Worm (Caenorhabditis elegans): Measurements from ENCODE around the gene C55B6.5.
A peak's percentile ranks its signal among the peaks of the same experiment; 100 is the strongest.

Gene C55B6.5

DNA sequence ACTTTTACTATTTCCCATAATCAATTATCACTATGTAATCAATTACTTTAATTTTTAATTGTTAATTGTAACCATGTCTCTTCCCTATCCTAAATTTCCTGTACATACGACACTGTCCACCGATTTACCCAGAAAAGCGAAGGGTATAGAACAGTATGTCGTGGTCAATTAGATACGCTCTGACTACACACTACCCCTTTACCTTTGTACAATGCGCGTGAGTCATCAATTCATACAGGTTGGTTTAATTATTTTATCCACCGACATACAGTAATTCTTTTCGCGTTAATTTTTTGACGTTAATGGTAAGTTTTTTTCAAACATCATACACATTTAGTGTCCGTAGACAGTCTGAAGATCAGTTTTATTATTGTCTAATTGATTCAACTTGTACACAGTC lies 23.5 kb downstream of the C55B6.5 start (continued):
- peak; percentile 76 for TF ChIP-seq snpc-4 (tag; optimal IDR thresholded peaks at IDR 0.05)
- no peak for TF ChIP-seq zag-1 (tag; optimal IDR thresholded peaks at IDR 0.05)
- TF ChIP-seq ceh-16 (tag; optimal IDR thresholded peaks at IDR 0.05): no peak
- TF ChIP-seq unc-62 (GFP tag; optimal IDR thresholded peaks at IDR 0.05): no peak
- TF ChIP-seq nhr-237 (tag; optimal IDR thresholded peaks at IDR 0.05): peak; percentile 13

ce11 chrX:7177341-7177740 lies 27.8 kb downstream of the C55B6.5 start, which contains the start of gene F43E12.1:
TSS of gene F43E12.1 (plus strand) at chrX:7177641.
- no peak for TF ChIP-seq lin-39 (tag; optimal IDR thresholded peaks at IDR 0.05)
- TF ChIP-seq elt-1 (tag; optimal IDR thresholded peaks at IDR 0.05): no peak
- no peak for TF ChIP-seq R02D3.7 (tag; optimal IDR thresholded peaks at IDR 0.05)
- no peak for TF ChIP-seq nfya-1 (tag; optimal IDR thresholded peaks at IDR 0.05; ENCODE audit: insufficient read depth)
- no peak for TF ChIP-seq nhr-67 (tag; optimal IDR thresholded peaks at IDR 0.05)
- no peak for TF ChIP-seq ama-1 (optimal IDR thresholded peaks at IDR 0.05)
- TF ChIP-seq elt-3 (tag; optimal IDR thresholded peaks at IDR 0.05): no peak
- TF ChIP-seq nhr-28 (tag; optimal IDR thresholded peaks at IDR 0.05): no peak
- no peak for TF ChIP-seq lsy-12 (tag; optimal IDR thresholded peaks at IDR 0.05)
- TF ChIP-seq hmg-11 (tag; optimal IDR thresholded peaks at IDR 0.05): no peak
- no peak for TF ChIP-seq skn-1 (tag; optimal IDR thresholded peaks at IDR 0.05)
- no peak for TF ChIP-seq aly-2 (tag; optimal IDR thresholded peaks at IDR 0.05)
- no peak for TF ChIP-seq ZK546.5 (tag; optimal IDR thresholded peaks at IDR 0.05)
- no peak for TF ChIP-seq nhr-12 (tag; optimal IDR thresholded peaks at IDR 0.05)
- no peak for TF ChIP-seq elt-2 (tag; optimal IDR thresholded peaks at IDR 0.05)
- TF ChIP-seq mml-1 (tag; optimal IDR thresholded peaks at IDR 0.05): no peak

ce11 chrX:7176817-7177216 lies 28.3 kb downstream of the C55B6.5 start:
- TF ChIP-seq ztf-4 (tag; optimal IDR thresholded peaks at IDR 0.05) (no peak), ztf-11 (tag; optimal IDR thresholded peaks at IDR 0.05) (no peak), fos-1 (tag; optimal IDR thresholded peaks at IDR 0.05) (no peak), skn-1 (tag; optimal IDR thresholded peaks at IDR 0.05) (no peak), nhr-43 (tag; optimal IDR thresholded peaks at IDR 0.05; ENCODE audit: poor library complexity, severe bottlenecking) (peak; percentile 25), nhr-12 (tag; optimal IDR thresholded peaks at IDR 0.05) (no peak), sea-2 (GFP tag; optimal IDR thresholded peaks at IDR 0.05) (no peak), pqm-1 (tag; optimal IDR thresholded peaks at IDR 0.05) (peak; percentile 27), nfya-1 (tag; optimal IDR thresholded peaks at IDR 0.05; ENCODE audit: insufficient read depth) (no peak), elt-2 (tag; optimal IDR thresholded peaks at IDR 0.05) (peak; percentile 29), nhr-67 (tag; optimal IDR thresholded peaks at IDR 0.05) (no peak)

DNA sequence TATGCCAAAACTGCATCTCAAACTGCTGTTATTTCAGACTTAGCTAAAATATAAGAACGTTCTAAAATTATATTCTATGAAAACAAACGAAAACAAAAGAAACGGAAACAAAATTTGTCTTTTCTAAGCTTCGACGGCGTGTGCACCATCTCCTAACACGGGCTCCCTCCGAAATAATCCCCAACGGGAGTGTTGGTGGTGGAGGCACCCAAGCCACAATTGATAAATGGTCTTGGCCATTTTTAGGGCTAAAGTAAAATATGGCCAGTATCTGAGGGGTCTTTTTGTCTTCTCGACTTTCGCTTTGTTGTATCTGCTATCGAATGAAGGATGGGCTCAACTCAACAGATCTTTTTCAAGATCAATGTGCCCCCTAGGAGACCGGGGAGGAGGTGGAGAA lies 29.7 kb downstream of the C55B6.5 start:
- peak; percentile 55 for TF ChIP-seq lin-39 (tag; optimal IDR thresholded peaks at IDR 0.05)
- no peak for TF ChIP-seq hmg-11 (tag; optimal IDR thresholded peaks at IDR 0.05)

ce11 chrX:7170575-7171297 lies 34.4 kb downstream of the C55B6.5 start, which contains the start of gene bar-1:
TSS of gene bar-1 (minus strand) at chrX:7170625.
- TF ChIP-seq elt-2 (tag; optimal IDR thresholded peaks at IDR 0.05): peak; percentile 58
- no peak for TF ChIP-seq nhr-12 (tag; optimal IDR thresholded peaks at IDR 0.05)
- TF ChIP-seq fkh-2 (tag; optimal IDR thresholded peaks at IDR 0.05): no peak
- TF ChIP-seq egl-5 (tag; optimal IDR thresholded peaks at IDR 0.05): no peak
- TF ChIP-seq nhr-237 (tag; optimal IDR thresholded peaks at IDR 0.05): no peak
- TF ChIP-seq ztf-4 (tag; optimal IDR thresholded peaks at IDR 0.05): no peak

ce11 chrX:7162764-7163163 lies 42.3 kb downstream of the C55B6.5 start:
- TF ChIP-seq egl-5 (tag; optimal IDR thresholded peaks at IDR 0.05): no peak
- no peak for TF ChIP-seq lin-15B (tag; optimal IDR thresholded peaks at IDR 0.05)

DNA sequence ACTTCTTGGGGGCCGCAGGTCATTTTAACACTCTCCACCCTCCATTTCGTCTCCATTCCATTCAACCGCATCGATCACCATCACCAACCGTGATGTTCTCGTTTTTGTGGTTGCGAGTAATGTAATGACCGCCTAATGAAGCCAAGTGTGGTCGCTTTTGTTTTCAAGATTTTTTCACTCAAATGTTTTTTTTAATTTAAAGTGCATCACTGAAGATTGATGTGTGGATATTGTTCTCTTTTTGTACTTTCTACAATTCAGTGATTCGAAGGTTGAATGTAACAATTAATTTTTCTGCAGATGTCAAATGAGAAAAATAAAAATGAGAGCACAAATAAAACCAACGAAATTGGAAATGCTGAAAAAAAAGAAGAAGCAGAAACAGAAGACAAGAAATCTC lies 46.4 kb downstream of the C55B6.5 start, which contains the start of gene pgp-10:
Gene pgp-10 (plus strand): TSS at position 301 of the 400 bp plus-strand sequence.
- TF ChIP-seq nhr-11 (tag; optimal IDR thresholded peaks at IDR 0.05): no peak
- TF ChIP-seq pha-4 (tag; optimal IDR thresholded peaks at IDR 0.05): no peak
- no peak for TF ChIP-seq fos-1 (tag; optimal IDR thresholded peaks at IDR 0.05)
- no peak for TF ChIP-seq zag-1 (tag; optimal IDR thresholded peaks at IDR 0.05)
- no peak for TF ChIP-seq fkh-2 (tag; optimal IDR thresholded peaks at IDR 0.05)
- TF ChIP-seq unc-39 (tag; optimal IDR thresholded peaks at IDR 0.05): no peak
- no peak for TF ChIP-seq ZK546.5 (tag; optimal IDR thresholded peaks at IDR 0.05)
- no peak for TF ChIP-seq mml-1 (tag; optimal IDR thresholded peaks at IDR 0.05)
- no peak for TF ChIP-seq nhr-28 (tag; optimal IDR thresholded peaks at IDR 0.05)

Measured in whole organism, L3 larva.